Fruit fly (Drosophila melanogaster): ENCODE data around the gene CG44303.
A peak's percentile ranks its signal among the peaks of the same experiment; 100 is the strongest.

- TF ChIP-seq vri (GFP tag; optimal IDR thresholded peaks at IDR 0.05), result no peak
- no peak for TF ChIP-seq acj6 (GFP tag; optimal IDR thresholded peaks at IDR 0.05)
- no peak for TF ChIP-seq Gug (GFP tag; IDR thresholded peaks at IDR 0.05)
- no peak for TF ChIP-seq Eip75B (GFP tag; optimal IDR thresholded peaks at IDR 0.05)
- no peak for TF ChIP-seq CG6854 (GFP tag; optimal IDR thresholded peaks at IDR 0.05)
- peak; percentile 30 for TF ChIP-seq CG16779 (tag; optimal IDR thresholded peaks at IDR 0.05)
- TF ChIP-seq dac (GFP tag; optimal IDR thresholded peaks at IDR 0.05), result no peak
- TF ChIP-seq svp (GFP tag), result no peak
- no peak for TF ChIP-seq CG10669 (GFP tag; optimal IDR thresholded peaks at IDR 0.05)
- no peak for TF ChIP-seq CG11294 (GFP tag; IDR thresholded peaks at IDR 0.05)
- no peak for TF ChIP-seq dsx (GFP tag; optimal IDR thresholded peaks at IDR 0.05; ENCODE audit: poor library complexity, severe bottlenecking)
- no peak for TF ChIP-seq Lpt (GFP tag; optimal IDR thresholded peaks at IDR 0.05)
- TF ChIP-seq CG8632 (GFP tag; optimal IDR thresholded peaks at IDR 0.05), result no peak
- no peak for TF ChIP-seq Met (GFP tag; optimal IDR thresholded peaks at IDR 0.05)
These were observed 21.5 kb upstream of the CG44303 start for dm6 chrX:6708580-6709199.

All from whole organism, prepupa.